Fruit fly (Drosophila melanogaster) whole organism, embryonic: Measurements from ENCODE around the gene Mst98Cb.

Source experiments
- Antp ChIP-seq: fragments of 200-800 bp; sonication (Bioruptor generic); optimal IDR thresholded peaks from 3 replicates; lab custom pipeline; 2016; ENCODE audit warnings: missing biosample characterization, missing genetic modification characterization
- CG10147 ChIP-seq: fragments of 200-800 bp; sonication (Bioruptor generic); optimal IDR thresholded peaks from 2 replicates; lab custom pipeline; 2019; ENCODE audit warnings: missing biosample characterization, mild to moderate bottlenecking, missing genetic modification characterization, moderate library complexity
- CG10959 ChIP-seq: fragments of 200-800 bp; sonication (Bioruptor generic); IDR thresholded peaks from 2 replicates; pipeline ENCODE4 v1.3.6; 2022; ENCODE audit warnings: missing biosample characterization, missing genetic modification characterization
- CG13123 ChIP-seq: fragments of 200-800 bp; sonication (Bioruptor generic); optimal IDR thresholded peaks from 2 replicates; lab custom pipeline; 2016; ENCODE audit warnings: missing biosample characterization, missing genetic modification characterization
- CG15011 ChIP-seq: fragments of 200-800 bp; sonication (Bioruptor generic); optimal IDR thresholded peaks from 3 replicates; lab custom pipeline; 2018; ENCODE audit warnings: missing biosample characterization, mild to moderate bottlenecking, missing genetic modification characterization
- CG15696 ChIP-seq: fragments of 200-800 bp; sonication (Bioruptor generic); optimal IDR thresholded peaks from 2 replicates; lab custom pipeline; 2019; ENCODE audit warnings: missing biosample characterization, mild to moderate bottlenecking, missing genetic modification characterization, moderate library complexity
- CG17612 ChIP-seq: fragments of 200-800 bp; sonication (Bioruptor generic); IDR thresholded peaks from 2 replicates; pipeline ENCODE4 v1.3.6; 2022; ENCODE audit warnings: missing biosample characterization, missing genetic modification characterization
- CG17829 ChIP-seq: fragments of 200-800 bp; optimal IDR thresholded peaks from 2 replicates; lab custom pipeline; 2019; ENCODE audit warnings: missing biosample characterization, mild to moderate bottlenecking, missing genetic modification characterization, moderate library complexity
- CG1832 ChIP-seq: fragments of 200-800 bp; sonication (Bioruptor generic); optimal IDR thresholded peaks from 2 replicates; lab custom pipeline; 2017; ENCODE audit warnings: missing biosample characterization, mild to moderate bottlenecking, missing genetic modification characterization, inconsistent platforms
- CG33557 ChIP-seq: fragments of 200-800 bp; sonication (Bioruptor generic); optimal IDR thresholded peaks from 2 replicates; lab custom pipeline; 2019; ENCODE audit warnings: missing biosample characterization, mild to moderate bottlenecking, missing genetic modification characterization, moderate library complexity
- CG4617 ChIP-seq: fragments of 200-800 bp; sonication (Bioruptor generic); optimal IDR thresholded peaks from 3 replicates; lab custom pipeline; 2016; ENCODE audit warnings: missing biosample characterization, missing genetic modification characterization, borderline replicate concordance
- CG4854 ChIP-seq: fragments of 200-800 bp; sonication (Bioruptor generic); optimal IDR thresholded peaks from 2 replicates; lab custom pipeline; 2016; ENCODE audit warnings: missing biosample characterization, missing genetic modification characterization, inconsistent platforms
- CG6254 ChIP-seq: fragments of 200-800 bp; sonication (Bioruptor generic); optimal IDR thresholded peaks from 3 replicates; lab custom pipeline; 2017; ENCODE audit warnings: mild to moderate bottlenecking, missing biosample characterization, missing genetic modification reagents, missing genetic modification characterization
- CG6272 ChIP-seq: fragments of 200-800 bp; sonication (Bioruptor generic); IDR thresholded peaks from 2 replicates; pipeline ENCODE4 v1.3.6; 2022; ENCODE audit warnings: missing biosample characterization, missing genetic modification characterization
- CG7745 ChIP-seq: fragments of 200-800 bp; sonication (Bioruptor generic); optimal IDR thresholded peaks from 2 replicates; lab custom pipeline; 2018; ENCODE audit warnings: missing biosample characterization, mild to moderate bottlenecking, missing genetic modification characterization, moderate library complexity
- CG7786 ChIP-seq: fragments of 200-800 bp; sonication (Bioruptor generic); optimal IDR thresholded peaks from 2 replicates; lab custom pipeline; 2016; ENCODE audit warnings: missing biosample characterization, missing genetic modification characterization
- CG7963 ChIP-seq: fragments of 200-800 bp; sonication (Bioruptor generic); IDR thresholded peaks from 3 replicates; pipeline ENCODE4 v1.3.6; 2022; ENCODE audit warnings: missing biosample characterization, missing genetic modification characterization; ENCODE audit not compliant: partially characterized antibody
- CG7987 ChIP-seq: fragments of 200-800 bp; sonication (Bioruptor generic); optimal IDR thresholded peaks from 2 replicates; lab custom pipeline; 2018; ENCODE audit warnings: missing biosample characterization, mild to moderate bottlenecking, missing genetic modification characterization, moderate library complexity
- CG9437 ChIP-seq: fragments of 200-800 bp; sonication (Bioruptor generic); optimal IDR thresholded peaks from 2 replicates; lab custom pipeline; 2018; ENCODE audit warnings: missing biosample characterization, mild to moderate bottlenecking, missing genetic modification characterization
- D19A ChIP-seq: fragments of 200-800 bp; optimal IDR thresholded peaks from 3 replicates; lab custom pipeline; 2019; ENCODE audit warnings: missing biosample characterization, mild to moderate bottlenecking, missing genetic modification characterization, moderate library complexity
- Dad ChIP-seq: fragments of 200-800 bp; sonication (Bioruptor generic); optimal IDR thresholded peaks from 3 replicates; lab custom pipeline; 2016; ENCODE audit warnings: missing biosample characterization, missing genetic modification characterization
- Dbx ChIP-seq: fragments of 200-800 bp; sonication (Bioruptor generic); IDR thresholded peaks from 3 replicates; pipeline ENCODE4 v1.3.6; 2022; ENCODE audit warnings: missing biosample characterization, missing genetic modification characterization
- ERR ChIP-seq: fragments of 200-800 bp; sonication (Bioruptor generic); optimal IDR thresholded peaks from 2 replicates; lab custom pipeline; 2016; ENCODE audit warnings: missing biosample characterization, missing genetic modification characterization
- Eip74EF ChIP-seq, 2 experiments: fragments of 200-800 bp in 1 of 2; fragments of >200 bp in 1 of 2; sonication (Bioruptor generic) in 1 of 2; optimal IDR thresholded peaks; 2 replicates each; lab custom pipeline; 2017 to 2019; ENCODE audit warnings: missing biosample characterization in 2 of 2, missing genetic modification characterization in 2 of 2, mild to moderate bottlenecking in 1 of 2, moderate library complexity in 1 of 2
- GATAe ChIP-seq: fragments of 200-800 bp; sonication (Bioruptor generic); conservative IDR thresholded peaks from 2 replicates; pipeline ENCODE4 v1.3.6; 2022; ENCODE audit warnings: missing biosample characterization, missing genetic modification characterization
- HLH54F ChIP-seq: fragments of 200-800 bp; sonication (Bioruptor generic); optimal IDR thresholded peaks from 3 replicates; lab custom pipeline; 2016; ENCODE audit warnings: missing biosample characterization, missing genetic modification characterization
- Hand ChIP-seq: fragments of 200-800 bp; sonication (Bioruptor generic); optimal IDR thresholded peaks from 2 replicates; lab custom pipeline; 2017; ENCODE audit warnings: mild to moderate bottlenecking, missing biosample characterization, missing genetic modification reagents, missing genetic modification characterization
- Jarid2 ChIP-seq: fragments of 200-800 bp; sonication (Bioruptor generic); optimal IDR thresholded peaks from 3 replicates; lab custom pipeline; 2017; ENCODE audit warnings: mild to moderate bottlenecking, missing biosample characterization, missing genetic modification reagents, missing genetic modification characterization
- Lim3 ChIP-seq: fragments of 200-800 bp; sonication (Bioruptor generic); IDR thresholded peaks from 2 replicates; pipeline ENCODE4 v1.3.6; 2022; ENCODE audit warnings: missing biosample characterization, missing genetic modification characterization
- Max ChIP-seq: fragments of 200-800 bp; sonication (Bioruptor generic); optimal IDR thresholded peaks from 2 replicates; lab custom pipeline; 2016; ENCODE audit warnings: missing biosample characterization, mild to moderate bottlenecking, missing genetic modification characterization
- Mes4 ChIP-seq: fragments of 200-800 bp; sonication (Bioruptor generic); optimal IDR thresholded peaks from 2 replicates; lab custom pipeline; 2016; ENCODE audit warnings: missing biosample characterization, missing genetic modification characterization
- NC2β ChIP-seq: fragments of 200-800 bp; sonication (Bioruptor generic); optimal IDR thresholded peaks from 2 replicates; lab custom pipeline; 2016; ENCODE audit warnings: missing biosample characterization, missing genetic modification characterization
- Neu2 ChIP-seq: fragments of 200-800 bp; sonication (Bioruptor generic); optimal IDR thresholded peaks from 3 replicates; lab custom pipeline; 2016; ENCODE audit warnings: missing biosample characterization, missing genetic modification characterization, borderline replicate concordance
- Usf ChIP-seq: fragments of 200-800 bp; sonication (Bioruptor generic); optimal IDR thresholded peaks from 2 replicates; lab custom pipeline; 2017; ENCODE audit warnings: missing genotype, missing biosample characterization, missing genetic modification characterization
- aop ChIP-seq: fragments of 200-800 bp; sonication (Bioruptor generic); IDR thresholded peaks from 2 replicates; pipeline ENCODE4 v1.3.6; 2022; ENCODE audit warnings: missing biosample characterization, missing genetic modification characterization
- ase ChIP-seq: fragments of 200-800 bp; sonication (Bioruptor generic); IDR thresholded peaks from 3 replicates; pipeline ENCODE4 v1.3.6; 2022; ENCODE audit warnings: missing biosample characterization, missing genetic modification characterization
- bcd ChIP-seq: fragments of 200-800 bp; sonication (Bioruptor generic); optimal IDR thresholded peaks from 2 replicates; lab custom pipeline; 2017; ENCODE audit warnings: missing biosample characterization, mild to moderate bottlenecking, missing genetic modification characterization
- chm ChIP-seq: fragments of 200-800 bp; sonication (Bioruptor generic); IDR thresholded peaks from 2 replicates; pipeline ENCODE4 v1.3.6; 2022; ENCODE audit warnings: missing biosample characterization, missing genetic modification characterization
- ci ChIP-seq: fragments of 200-800 bp; sonication (Bioruptor generic); IDR thresholded peaks from 3 replicates; pipeline ENCODE4 v1.3.6; 2022; ENCODE audit warnings: missing biosample characterization, missing genetic modification characterization
- crc ChIP-seq: fragments of 200-800 bp; sonication (Bioruptor generic); optimal IDR thresholded peaks from 2 replicates; lab custom pipeline; 2016; ENCODE audit warnings: missing biosample characterization, missing genetic modification characterization
- dimm ChIP-seq: fragments of 200-800 bp; sonication (Bioruptor generic); IDR thresholded peaks from 2 replicates; pipeline ENCODE4 v1.3.6; 2022; ENCODE audit warnings: missing biosample characterization, missing genetic modification characterization
- dmrt11E ChIP-seq: fragments of 200-800 bp; sonication (Bioruptor generic); optimal IDR thresholded peaks from 3 replicates; lab custom pipeline; 2018; ENCODE audit warnings: missing biosample characterization, mild to moderate bottlenecking, missing genetic modification characterization, moderate library complexity
- kni ChIP-seq: fragments of 200-800 bp; sonication (Bioruptor generic); optimal IDR thresholded peaks from 3 replicates; lab custom pipeline; 2017; ENCODE audit warnings: mild to moderate bottlenecking, missing biosample characterization, missing genetic modification reagents, missing genetic modification characterization
- maf-S ChIP-seq: fragments of 200-800 bp; sonication (Bioruptor generic); optimal IDR thresholded peaks from 2 replicates; lab custom pipeline; 2016; ENCODE audit warnings: missing biosample characterization, missing genetic modification characterization
- odd ChIP-seq: fragments of 200-800 bp; sonication (Bioruptor generic); optimal IDR thresholded peaks from 2 replicates; lab custom pipeline; 2017; ENCODE audit warnings: missing biosample characterization, mild to moderate bottlenecking, missing genetic modification characterization
- ranshi ChIP-seq: fragments of 200-800 bp; sonication (Bioruptor generic); IDR thresholded peaks from 2 replicates; pipeline ENCODE4 v1.3.6; 2022; ENCODE audit warnings: missing biosample characterization, missing genetic modification characterization
- usp ChIP-seq: fragments of >200 bp; optimal IDR thresholded peaks from 2 replicates; lab custom pipeline; 2017; ENCODE audit warnings: missing biosample characterization, missing genetic modification characterization
- vfl ChIP-seq: fragments of 200-800 bp; sonication (Bioruptor generic); optimal IDR thresholded peaks from 2 replicates; lab custom pipeline; 2016; ENCODE audit warnings: missing biosample characterization, missing genetic modification characterization
- wor ChIP-seq: fragments of 200-800 bp; sonication (Bioruptor generic); IDR thresholded peaks from 2 replicates; pipeline ENCODE4 v1.3.6; 2022; ENCODE audit warnings: missing biosample characterization, missing genetic modification characterization

The Mst98Cb gene

dm6 chr3R:28328780-28329546, 36.4 kb downstream of the Mst98Cb start (continued):
- TF ChIP-seq CG33557 (GFP tag; lab: Kevin White, UChicago), result peak; percentile 87
- peak; percentile 71 for TF ChIP-seq Hand (GFP tag; lab: Kevin White, UChicago)
- peak; percentile 47 for TF ChIP-seq CG7786
- peak; percentile 17 for TF ChIP-seq CG6254 (GFP tag; lab: Kevin White, UChicago)
- TF ChIP-seq CG15696 (tag; lab: Kevin White, UChicago), result peak; percentile 94
- TF ChIP-seq Eip74EF (GFP tag; optimal IDR thresholded peaks at IDR 0.05; lab: Kevin White, UChicago), result peak in 1 of 2 experiments; percentile 29
- TF ChIP-seq Lim3, result no peak
- peak; percentile 20 for TF ChIP-seq D19A
- TF ChIP-seq dimm, result no peak
- peak; percentile 83 for TF ChIP-seq NC2β (GFP tag; lab: Kevin White, UChicago)
- TF ChIP-seq CG15011 (GFP tag; lab: Kevin White, UChicago), result peak; percentile 81
- no peak for TF ChIP-seq aop
- peak; percentile 49 for TF ChIP-seq Antp (GFP tag; lab: Kevin White, UChicago)
- TF ChIP-seq CG1832 (GFP tag; lab: Kevin White, UChicago), result no peak
- no peak for TF ChIP-seq CG7963
- 0 out of 2 replicates have a peak, but pooled peaks have one; percentile 42 for TF ChIP-seq wor (GFP tag; lab: Robert Waterston, UW)
- peak; percentile 95 for TF ChIP-seq chm (GFP tag; lab: Robert Waterston, UW)
- peak; percentile 56; the same call in 1 of the 2 replicates for TF ChIP-seq CG6272 (GFP tag; lab: Robert Waterston, UW)
- TF ChIP-seq vfl (GFP tag; lab: Kevin White, UChicago), result peak; percentile 43
- TF ChIP-seq Dbx, result peak; percentile 75; the same call in 2 of the 3 replicates
- TF ChIP-seq crc (GFP tag; lab: Kevin White, UChicago), result peak; percentile 21
- peak; percentile 34 for TF ChIP-seq Dad (GFP tag; lab: Kevin White, UChicago)
- TF ChIP-seq Mes4 (GFP tag; lab: Kevin White, UChicago), result peak; percentile 77
- TF ChIP-seq CG9437 (GFP tag; lab: Kevin White, UChicago), result peak; percentile 57
- TF ChIP-seq maf-S (GFP tag; lab: Kevin White, UChicago), result peak; percentile 58
- TF ChIP-seq CG17612 (GFP tag; lab: Robert Waterston, UW), result peak; percentile 16
- no peak for TF ChIP-seq Neu2 (GFP tag; lab: Kevin White, UChicago)
- TF ChIP-seq CG13123, result peak; percentile 78
- peak; percentile 71 for TF ChIP-seq Max (GFP tag; lab: Kevin White, UChicago)
- TF ChIP-seq CG17829 (tag; lab: Kevin White, UChicago), result no peak
- peak; percentile 58 for TF ChIP-seq ranshi (GFP tag; lab: Robert Waterston, UW)
- TF ChIP-seq ERR (GFP tag; lab: Kevin White, UChicago), result peak; percentile 52
- TF ChIP-seq Usf (GFP tag; lab: Kevin White, UChicago), result no peak
- TF ChIP-seq CG4617 (GFP tag; lab: Kevin White, UChicago), result no peak
- peak; percentile 61 for TF ChIP-seq CG7745
- no peak; the same call in 2 of the 3 replicates for TF ChIP-seq ase
- TF ChIP-seq odd (GFP tag; lab: Kevin White, UChicago), result peak; percentile 56
- TF ChIP-seq HLH54F (GFP tag; lab: Kevin White, UChicago), result peak; percentile 49
- TF ChIP-seq GATAe, result peak; percentile 83
- TF ChIP-seq bcd (GFP tag; lab: Kevin White, UChicago), result peak; percentile 49
- peak; percentile 77 for TF ChIP-seq CG4854
- TF ChIP-seq kni (GFP tag; lab: Kevin White, UChicago), result peak; percentile 70
- no peak for TF ChIP-seq usp (GFP tag; lab: Kevin White, UChicago)
- TF ChIP-seq CG10147, result peak; percentile 16
- peak; percentile 90 for TF ChIP-seq ci (GFP tag; lab: Robert Waterston, UW)
- TF ChIP-seq CG10959 (GFP tag; lab: Robert Waterston, UW), result peak; percentile 81
- TF ChIP-seq dmrt11E (tag; lab: Kevin White, UChicago), result peak; percentile 85
- TF ChIP-seq CG7987 (GFP tag; lab: Kevin White, UChicago), result peak; percentile 34
- peak; percentile 35 for TF ChIP-seq Jarid2 (GFP tag; lab: Kevin White, UChicago)
